Worm (Caenorhabditis elegans): Measurements from ENCODE around the gene F36H9.1.

ce11 chrV:1841744-1842143 lies 47.4 kb downstream of the F36H9.1 start, which contains the start of gene T10B5.8:
- no peak for TF ChIP-seq nhr-20 (tag; optimal IDR thresholded peaks at IDR 0.05)
- TF ChIP-seq zip-4 (GFP tag; optimal IDR thresholded peaks at IDR 0.05), result no peak
- TF ChIP-seq unc-62 (GFP tag; optimal IDR thresholded peaks at IDR 0.05), result no peak
- TF ChIP-seq nhr-84 (tag; optimal IDR thresholded peaks at IDR 0.05), result no peak
- TF ChIP-seq nhr-77 (tag; optimal IDR thresholded peaks at IDR 0.05), result no peak
- no peak for TF ChIP-seq elt-3 (tag; optimal IDR thresholded peaks at IDR 0.05)

All from whole organism, L1 larva.